Fruit fly (Drosophila melanogaster) whole organism, embryonic: ENCODE measurements around the gene Mical.

Source experiments
- ATbp ChIP-seq: fragments of 200-800 bp; sonication (Bioruptor generic); optimal IDR thresholded peaks from 2 replicates; lab custom pipeline; 2017; ENCODE audit warnings: missing biosample characterization, mild to moderate bottlenecking, missing genetic modification characterization, missing genetic modification reagents
- Adf1 ChIP-seq: fragments of 200-800 bp; sonication (Bioruptor generic); IDR thresholded peaks from 2 replicates; pipeline ENCODE4 v1.3.6; 2022; ENCODE audit warnings: missing biosample characterization, missing genetic modification characterization
- Asciz ChIP-seq: fragments of 200-800 bp; sonication (Bioruptor generic); optimal IDR thresholded peaks from 2 replicates; lab custom pipeline; 2017; ENCODE audit warnings: missing biosample characterization, mild to moderate bottlenecking, missing genetic modification characterization, missing genetic modification reagents
- Atf6 ChIP-seq: fragments of 200-800 bp; sonication (Bioruptor generic); IDR thresholded peaks from 2 replicates; pipeline ENCODE4 v1.3.6; 2022; ENCODE audit warnings: missing biosample characterization, missing genetic modification characterization
- CG10654 ChIP-seq: fragments of 200-800 bp; sonication (Bioruptor generic); optimal IDR thresholded peaks from 2 replicates; lab custom pipeline; 2016; ENCODE audit warnings: missing biosample characterization, missing genetic modification characterization
- CG11398 ChIP-seq: fragments of 200-800 bp; sonication (Bioruptor generic); optimal IDR thresholded peaks from 2 replicates; lab custom pipeline; 2016; ENCODE audit warnings: missing biosample characterization, missing genetic modification characterization
- CG11504 ChIP-seq: fragments of 200-800 bp; sonication (Bioruptor generic); optimal IDR thresholded peaks from 3 replicates; lab custom pipeline; 2019; ENCODE audit warnings: missing biosample characterization, mild to moderate bottlenecking, missing genetic modification characterization, moderate library complexity
- CG14441 ChIP-seq: fragments of 200-800 bp; sonication (Bioruptor generic); IDR thresholded peaks from 2 replicates; pipeline ENCODE4 v1.3.6; 2022; ENCODE audit warnings: missing biosample characterization, missing genetic modification characterization
- CG15011 ChIP-seq: fragments of 200-800 bp; sonication (Bioruptor generic); optimal IDR thresholded peaks from 3 replicates; lab custom pipeline; 2018; ENCODE audit warnings: missing biosample characterization, mild to moderate bottlenecking, missing genetic modification characterization
- CG1603 ChIP-seq: fragments of 200-800 bp; sonication (Bioruptor generic); optimal IDR thresholded peaks from 2 replicates; lab custom pipeline; 2019; ENCODE audit warnings: missing biosample characterization, mild to moderate bottlenecking, missing genetic modification characterization, moderate library complexity
- CG16815 ChIP-seq: fragments of 200-800 bp; sonication (Bioruptor generic); optimal IDR thresholded peaks from 3 replicates; lab custom pipeline; 2017; ENCODE audit warnings: missing biosample characterization, mild to moderate bottlenecking, missing genetic modification characterization
- CG16863 ChIP-seq: fragments of 200-800 bp; sonication (Bioruptor generic); optimal IDR thresholded peaks from 3 replicates; lab custom pipeline; 2016; ENCODE audit warnings: missing biosample characterization, missing genetic modification characterization
- CG1792 ChIP-seq: fragments of 200-800 bp; sonication (Bioruptor generic); optimal IDR thresholded peaks from 2 replicates; lab custom pipeline; 2016; ENCODE audit warnings: missing biosample characterization, missing genetic modification characterization
- CG2889 ChIP-seq: fragments of 200-800 bp; sonication (Bioruptor generic); IDR thresholded peaks from 3 replicates; pipeline ENCODE4 v1.3.6; 2022; ENCODE audit warnings: missing biosample characterization, missing genetic modification characterization
- CG30020 ChIP-seq: fragments of 200-800 bp; optimal IDR thresholded peaks from 2 replicates; lab custom pipeline; 2019; ENCODE audit warnings: missing biosample characterization, mild to moderate bottlenecking, missing genetic modification characterization, moderate library complexity
- CG31365 ChIP-seq: fragments of 200-800 bp; sonication (Bioruptor generic); optimal IDR thresholded peaks from 2 replicates; lab custom pipeline; 2018; ENCODE audit warnings: missing biosample characterization, mild to moderate bottlenecking, missing genetic modification characterization
- CG3163 ChIP-seq: fragments of 200-800 bp; sonication (Bioruptor generic); optimal IDR thresholded peaks from 3 replicates; lab custom pipeline; 2016; ENCODE audit warnings: missing biosample characterization, missing genetic modification characterization
- CG32532 ChIP-seq: fragments of 200-800 bp; sonication (Bioruptor generic); IDR thresholded peaks from 2 replicates; pipeline ENCODE4 v1.3.6; 2022; ENCODE audit warnings: missing biosample characterization, missing genetic modification characterization
- CG3281 ChIP-seq: fragments of 200-800 bp; sonication (Bioruptor generic); optimal IDR thresholded peaks from 3 replicates; lab custom pipeline; 2017; ENCODE audit warnings: missing biosample characterization, mild to moderate bottlenecking, missing genetic modification characterization
- CG4424 ChIP-seq: fragments of 200-800 bp; sonication (Bioruptor generic); optimal IDR thresholded peaks from 3 replicates; lab custom pipeline; 2016; ENCODE audit warnings: missing biosample characterization, missing genetic modification characterization
- CG4854 ChIP-seq: fragments of 200-800 bp; sonication (Bioruptor generic); optimal IDR thresholded peaks from 2 replicates; lab custom pipeline; 2016; ENCODE audit warnings: missing biosample characterization, missing genetic modification characterization, inconsistent platforms
- CG5953 ChIP-seq: fragments of 200-800 bp; sonication (Bioruptor generic); IDR thresholded peaks from 2 replicates; pipeline ENCODE4 v1.3.6; 2022; ENCODE audit warnings: missing biosample characterization, missing genetic modification characterization
- CG6272 ChIP-seq: fragments of 200-800 bp; sonication (Bioruptor generic); IDR thresholded peaks from 2 replicates; pipeline ENCODE4 v1.3.6; 2022; ENCODE audit warnings: missing biosample characterization, missing genetic modification characterization
- Chrac-16 ChIP-seq: fragments of 200-800 bp; sonication (Bioruptor generic); optimal IDR thresholded peaks from 3 replicates; lab custom pipeline; 2016; ENCODE audit warnings: missing biosample characterization, missing genetic modification characterization
- Dbx ChIP-seq: fragments of 200-800 bp; sonication (Bioruptor generic); IDR thresholded peaks from 3 replicates; pipeline ENCODE4 v1.3.6; 2022; ENCODE audit warnings: missing biosample characterization, missing genetic modification characterization
- Dll ChIP-seq: fragments of 200-800 bp; sonication (Bioruptor generic); IDR thresholded peaks from 4 replicates; pipeline ENCODE4 v1.3.6; 2022; ENCODE audit warnings: missing biosample characterization, missing genetic modification characterization; ENCODE audit not compliant: partially characterized antibody
- Fer3 ChIP-seq: fragments of 200-800 bp; sonication (Bioruptor generic); optimal IDR thresholded peaks from 2 replicates; lab custom pipeline; 2018; ENCODE audit warnings: missing biosample characterization, mild to moderate bottlenecking, missing genetic modification characterization, moderate library complexity
- Lim3 ChIP-seq: fragments of 200-800 bp; sonication (Bioruptor generic); IDR thresholded peaks from 2 replicates; pipeline ENCODE4 v1.3.6; 2022; ENCODE audit warnings: missing biosample characterization, missing genetic modification characterization
- NK7.1 ChIP-seq: fragments of 200-800 bp; sonication (Bioruptor generic); optimal IDR thresholded peaks from 3 replicates; lab custom pipeline; 2016; ENCODE audit warnings: missing biosample characterization, missing genetic modification characterization
- Opbp ChIP-seq: fragments of 200-800 bp; sonication (Bioruptor generic); IDR thresholded peaks from 3 replicates; pipeline ENCODE4 v1.3.6; 2022; ENCODE audit warnings: missing biosample characterization, missing genetic modification characterization; ENCODE audit not compliant: partially characterized antibody
- Vsx1 ChIP-seq: fragments of 200-800 bp; sonication (Bioruptor generic); optimal IDR thresholded peaks from 2 replicates; lab custom pipeline; 2017; ENCODE audit warnings: missing biosample characterization, mild to moderate bottlenecking, missing genetic modification characterization, missing genetic modification reagents
- abd-A ChIP-seq: fragments of 200-800 bp; sonication (Bioruptor generic); optimal IDR thresholded peaks from 3 replicates; lab custom pipeline; 2019; ENCODE audit warnings: missing biosample characterization, mild to moderate bottlenecking, missing genetic modification characterization, moderate library complexity
- aop ChIP-seq: fragments of 200-800 bp; sonication (Bioruptor generic); IDR thresholded peaks from 2 replicates; pipeline ENCODE4 v1.3.6; 2022; ENCODE audit warnings: missing biosample characterization, missing genetic modification characterization
- az2 ChIP-seq: fragments of 200-800 bp; sonication (Bioruptor generic); optimal IDR thresholded peaks from 3 replicates; lab custom pipeline; 2016; ENCODE audit warnings: missing biosample characterization, missing genetic modification characterization
- bbx ChIP-seq: fragments of 200-800 bp; sonication (Bioruptor generic); IDR thresholded peaks from 2 replicates; pipeline ENCODE4 v1.3.6; 2022; ENCODE audit warnings: missing biosample characterization, missing genetic modification characterization; ENCODE audit not compliant: partially characterized antibody
- ci ChIP-seq: fragments of 200-800 bp; sonication (Bioruptor generic); IDR thresholded peaks from 3 replicates; pipeline ENCODE4 v1.3.6; 2022; ENCODE audit warnings: missing biosample characterization, missing genetic modification characterization
- dan ChIP-seq: fragments of 200-800 bp; sonication (Bioruptor generic); IDR thresholded peaks from 2 replicates; pipeline ENCODE4 v1.3.6; 2022; ENCODE audit warnings: missing biosample characterization, missing genetic modification characterization
- grau ChIP-seq: fragments of 200-800 bp; optimal IDR thresholded peaks from 3 replicates; lab custom pipeline; 2019; ENCODE audit warnings: missing biosample characterization, mild to moderate bottlenecking, missing genetic modification characterization, moderate library complexity
- kni ChIP-seq: fragments of 200-800 bp; sonication (Bioruptor generic); optimal IDR thresholded peaks from 3 replicates; lab custom pipeline; 2017; ENCODE audit warnings: mild to moderate bottlenecking, missing biosample characterization, missing genetic modification reagents, missing genetic modification characterization
- mirr ChIP-seq: fragments of 200-800 bp; sonication (Bioruptor generic); optimal IDR thresholded peaks from 3 replicates; lab custom pipeline; 2018; ENCODE audit warnings: missing biosample characterization, mild to moderate bottlenecking, missing genetic modification characterization
- psq ChIP-seq: fragments of 200-800 bp; sonication (Bioruptor generic); optimal IDR thresholded peaks from 2 replicates; lab custom pipeline; 2017; ENCODE audit warnings: missing biosample characterization, missing genetic modification characterization
- sima ChIP-seq: fragments of 200-800 bp; sonication (Bioruptor generic); optimal IDR thresholded peaks from 2 replicates; lab custom pipeline; 2016; ENCODE audit warnings: missing biosample characterization, missing genetic modification characterization
- stc ChIP-seq: fragments of 200-800 bp; sonication (Bioruptor generic); IDR thresholded peaks from 2 replicates; pipeline ENCODE4 v1.3.6; 2022; ENCODE audit warnings: missing biosample characterization, missing genetic modification characterization
- sug ChIP-seq: fragments of 200-800 bp; optimal IDR thresholded peaks from 2 replicates; lab custom pipeline; 2019; ENCODE audit warnings: missing biosample characterization, mild to moderate bottlenecking, missing genetic modification characterization, moderate library complexity
- tap ChIP-seq: fragments of 200-800 bp; optimal IDR thresholded peaks from 3 replicates; lab custom pipeline; 2019; ENCODE audit warnings: missing biosample characterization, mild to moderate bottlenecking, missing genetic modification characterization, moderate library complexity
- unc-4 ChIP-seq: fragments of 200-800 bp; sonication (Bioruptor generic); IDR thresholded peaks from 2 replicates; pipeline ENCODE4 v1.3.6; 2022; ENCODE audit warnings: missing biosample characterization, missing genetic modification characterization; ENCODE audit not compliant: partially characterized antibody
- unpg ChIP-seq: fragments of 200-800 bp; sonication (Bioruptor generic); optimal IDR thresholded peaks from 3 replicates; lab custom pipeline; 2018; ENCODE audit warnings: missing biosample characterization, mild to moderate bottlenecking, missing genetic modification characterization, moderate library complexity
- vnd ChIP-seq: fragments of 200-800 bp; sonication (Bioruptor generic); IDR thresholded peaks from 3 replicates; pipeline ENCODE4 v1.3.6; 2022; ENCODE audit warnings: missing biosample characterization, missing genetic modification characterization; ENCODE audit not compliant: partially characterized antibody
- wor ChIP-seq: fragments of 200-800 bp; sonication (Bioruptor generic); IDR thresholded peaks from 2 replicates; pipeline ENCODE4 v1.3.6; 2022; ENCODE audit warnings: missing biosample characterization, missing genetic modification characterization

Mical gene

dm6 chr3R:10087206-10087927, 44.7 kb upstream of the Mical start (continued):
- no peak for TF ChIP-seq CG30020
- peak; percentile 67 for TF ChIP-seq CG11504 (tag; lab: Kevin White, UChicago)
- peak; percentile 45 for TF ChIP-seq CG4854
- no peak for TF ChIP-seq sima (GFP tag; lab: Kevin White, UChicago)
- no peak for TF ChIP-seq dan (GFP tag; lab: Robert Waterston, UW)
- peak; percentile 65; the same call in 2 of the 3 replicates for TF ChIP-seq Dbx (GFP tag; lab: Robert Waterston, UW)
- TF ChIP-seq Atf6 (GFP tag; lab: Robert Waterston, UW), result peak; percentile 49
- peak; percentile 62; the same call in 2 of the 3 replicates for TF ChIP-seq ci (GFP tag; lab: Robert Waterston, UW)
- TF ChIP-seq abd-A (tag; lab: Kevin White, UChicago), result peak; percentile 87
- peak; percentile 48 for TF ChIP-seq CG1792 (GFP tag; lab: Kevin White, UChicago)
- TF ChIP-seq Chrac-16 (GFP tag; lab: Kevin White, UChicago), result peak; percentile 21
- TF ChIP-seq aop (GFP tag; lab: Robert Waterston, UW), result 0 out of 2 replicates have a peak, but pooled peaks have one; percentile 18
- TF ChIP-seq az2, result peak; percentile 68
- peak; percentile 55; the same call in 1 of the 3 replicates for TF ChIP-seq CG2889 (GFP tag; lab: Robert Waterston, UW)
- 0 out of 2 replicates have a peak, but pooled peaks have one; percentile 25 for TF ChIP-seq wor (GFP tag; lab: Robert Waterston, UW)
- TF ChIP-seq CG11398 (GFP tag; lab: Kevin White, UChicago), result peak; percentile 51
- TF ChIP-seq CG16815 (GFP tag; lab: Kevin White, UChicago), result peak; percentile 56
- TF ChIP-seq Vsx1 (GFP tag; lab: Kevin White, UChicago), result no peak
- TF ChIP-seq CG14441 (GFP tag; lab: Robert Waterston, UW), result peak; percentile 80
- peak; percentile 56 for TF ChIP-seq unpg (GFP tag; lab: Kevin White, UChicago)
- TF ChIP-seq ATbp (GFP tag; lab: Kevin White, UChicago), result peak; percentile 60
- no peak for TF ChIP-seq tap (tag; lab: Kevin White, UChicago)
- TF ChIP-seq psq (GFP tag; lab: Kevin White, UChicago), result peak; percentile 80
- peak; percentile 58 for TF ChIP-seq NK7.1 (GFP tag; lab: Kevin White, UChicago)
- TF ChIP-seq CG31365 (tag; lab: Kevin White, UChicago), result no peak
- TF ChIP-seq CG3281 (GFP tag; lab: Kevin White, UChicago), result peak; percentile 64
- 0 out of 2 replicates have a peak, but pooled peaks have one; percentile 33 for TF ChIP-seq CG6272 (GFP tag; lab: Robert Waterston, UW)
- TF ChIP-seq unc-4 (GFP tag; lab: Robert Waterston, UW), result 0 out of 2 replicates have a peak, but pooled peaks have one; percentile 23
- peak; percentile 62 for TF ChIP-seq CG10654
- peak; percentile 81 for TF ChIP-seq CG32532
- TF ChIP-seq Adf1, result peak; percentile 82
- peak; percentile 51 for TF ChIP-seq Asciz
- TF ChIP-seq Lim3 (GFP tag; lab: Robert Waterston, UW), result 0 out of 2 replicates have a peak, but pooled peaks have one; percentile 23
- TF ChIP-seq CG5953 (GFP tag; lab: Robert Waterston, UW), result peak; percentile 61; the same call in 1 of the 2 replicates
- no peak for TF ChIP-seq Dll
- peak; percentile 46 for TF ChIP-seq CG4424 (GFP tag; lab: Kevin White, UChicago)
- no peak for TF ChIP-seq Opbp (GFP tag; lab: Robert Waterston, UW)
- TF ChIP-seq sug (tag; lab: Kevin White, UChicago), result peak; percentile 46
- peak; percentile 62 for TF ChIP-seq grau (tag; lab: Kevin White, UChicago)
- peak; percentile 57 for TF ChIP-seq Fer3 (tag; lab: Kevin White, UChicago)
- no peak for TF ChIP-seq vnd (GFP tag; lab: Robert Waterston, UW)
- peak; percentile 39 for TF ChIP-seq CG15011
- peak; percentile 76 for TF ChIP-seq stc
- TF ChIP-seq CG1603 (tag; lab: Kevin White, UChicago), result peak; percentile 61
- peak; percentile 55 for TF ChIP-seq CG16863 (GFP tag; lab: Kevin White, UChicago)
- TF ChIP-seq bbx (GFP tag; lab: Robert Waterston, UW), result no peak
- TF ChIP-seq mirr (GFP tag; lab: Kevin White, UChicago), result peak; percentile 45
- peak; percentile 62 for TF ChIP-seq kni (GFP tag; lab: Kevin White, UChicago)
- TF ChIP-seq CG3163, result peak; percentile 28
